Fruit fly (Drosophila melanogaster) whole organism, pupa: ENCODE results near the gene CG7024.

ENCODE experiments used
- CG10348 ChIP-seq: fragments of 200-800 bp; sonication (Bioruptor generic); IDR thresholded peaks from 2 replicates; pipeline ENCODE4 v1.3.6; 2022; ENCODE audit warnings: missing biosample characterization, missing genetic modification characterization
- CG17806 ChIP-seq: fragments of 200-800 bp; sonication (Bioruptor generic); optimal IDR thresholded peaks from 2 replicates; lab custom pipeline; 2018; ENCODE audit warnings: missing biosample characterization, mild to moderate bottlenecking, missing genetic modification characterization, moderate library complexity
- CG4496 ChIP-seq: fragments of 200-800 bp; sonication (Bioruptor generic); IDR thresholded peaks from 3 replicates; pipeline ENCODE4 v1.3.6; 2022; ENCODE audit warnings: missing biosample characterization, missing genetic modification characterization
- D1 ChIP-seq: fragments of 200-800 bp; sonication (Bioruptor generic); optimal IDR thresholded peaks from 2 replicates; lab custom pipeline; 2018; ENCODE audit warnings: missing biosample characterization, mild to moderate bottlenecking, missing genetic modification characterization, moderate library complexity
- EcR ChIP-seq: fragments of 200-800 bp; sonication (Bioruptor generic); optimal IDR thresholded peaks from 3 replicates; lab custom pipeline; 2019; ENCODE audit warnings: missing biosample characterization, missing genetic modification characterization, mild to moderate bottlenecking, moderate library complexity, missing genetic modification reagents
- Ets98B ChIP-seq: fragments of 200-800 bp; sonication (Bioruptor generic); IDR thresholded peaks from 2 replicates; pipeline ENCODE4 v1.3.6; 2022; ENCODE audit warnings: missing biosample characterization, missing genetic modification characterization
- Pif1A ChIP-seq: fragments of 200-800 bp; sonication (Bioruptor generic); optimal IDR thresholded peaks from 3 replicates; lab custom pipeline; 2016; ENCODE audit warnings: missing biosample characterization, missing genetic modification characterization

- no peak for TF ChIP-seq CG17806
- no peak for TF ChIP-seq CG10348 (GFP tag; lab: Robert Waterston, UW)
- TF ChIP-seq D1 (tag; lab: Kevin White, UChicago), result no peak
- TF ChIP-seq Ets98B (GFP tag; lab: Robert Waterston, UW), result no peak
- TF ChIP-seq CG4496, result no peak
- no peak for TF ChIP-seq Pif1A (GFP tag; lab: Kevin White, UChicago)
- TF ChIP-seq EcR (GFP tag; lab: Kevin White, UChicago), result no peak
Observed at dm6 chrX:4660642-4661252, 44.4 kb upstream of the CG7024 start.
